Worm (Caenorhabditis elegans): ENCODE measurements around the gene M03E7.3.

M03E7.3 gene

ce11 chrV:5582860-5583259 is 32.0 kb upstream of the M03E7.3 start:
- peak; percentile 40 for TF ChIP-seq mep-1 (tag; optimal IDR thresholded peaks at IDR 0.05)
- TF ChIP-seq lin-39 (tag; optimal IDR thresholded peaks at IDR 0.05), result no peak
- peak; percentile 52 for TF ChIP-seq aha-1 (tag)
- TF ChIP-seq ceh-20 (GFP tag; IDR thresholded peaks at IDR 0.05), result peak; percentile 13; the same call in 1 of the 2 replicates
- TF ChIP-seq dve-1 (tag; optimal IDR thresholded peaks at IDR 0.05; ENCODE audit: insufficient read depth), result peak; percentile 3
- no peak for TF ChIP-seq lin-15B (tag; optimal IDR thresholded peaks at IDR 0.05)
- TF ChIP-seq snpc-1.2 (GFP tag; IDR thresholded peaks at IDR 0.05), result peak; percentile 54; the same call in 1 of the 2 replicates
- TF ChIP-seq ctbp-1 (GFP tag; IDR thresholded peaks at IDR 0.05), result 0 out of 2 replicates have a peak, but pooled peaks have one; percentile 12
- TF ChIP-seq ZK546.5 (tag; optimal IDR thresholded peaks at IDR 0.05), result no peak
- TF ChIP-seq ama-1 (optimal IDR thresholded peaks at IDR 0.05), result peak; percentile 83
- peak in 1 of 2 experiments; percentile 27 for TF ChIP-seq lsy-2 (tag; optimal IDR thresholded peaks at IDR 0.05)
- no peak for TF ChIP-seq ceh-32 (tag; optimal IDR thresholded peaks at IDR 0.05; ENCODE audit: poor library complexity)
- TF ChIP-seq egl-43 (GFP tag; IDR thresholded peaks at IDR 0.05), result 0 out of 2 replicates have a peak, but pooled peaks have one; percentile 53
- TF ChIP-seq lin-38 (GFP tag; IDR thresholded peaks at IDR 0.05), result 0 out of 2 replicates have a peak, but pooled peaks have one; percentile 31

ce11 chrV:5584293-5584776 is 30.5 kb upstream of the M03E7.3 start, which contains the start of gene pas-6:
Gene pas-6, minus strand, starts transcription at chrV:5584343.
- TF ChIP-seq egl-43 (GFP tag; IDR thresholded peaks at IDR 0.05) (no peak), php-3 (GFP tag; IDR thresholded peaks at IDR 0.05) (no peak), F26F4.8 (GFP tag; conservative IDR thresholded peaks at IDR 0.05) (no peak), set-16 (GFP tag; IDR thresholded peaks at IDR 0.05) (no peak), hif-1 (tag; optimal IDR thresholded peaks at IDR 0.05) (no peak), F44E2.7 (GFP tag; IDR thresholded peaks at IDR 0.05) (no peak), pqm-1 (tag; optimal IDR thresholded peaks at IDR 0.05) (no peak), ctbp-1 (GFP tag; IDR thresholded peaks at IDR 0.05) (no peak), ceh-32 (tag; optimal IDR thresholded peaks at IDR 0.05; ENCODE audit: poor library complexity) (no peak), ztf-7 (tag; optimal IDR thresholded peaks at IDR 0.05) (no peak), hlh-30 (tag; optimal IDR thresholded peaks at IDR 0.05; ENCODE audit: insufficient read depth) (no peak), nhr-111 (GFP tag; optimal IDR thresholded peaks at IDR 0.05) (no peak), attf-4 (tag; optimal IDR thresholded peaks at IDR 0.05) (no peak), dpl-1 (GFP tag; optimal IDR thresholded peaks at IDR 0.05) (peak; percentile 42), duxl-1 (tag; optimal IDR thresholded peaks at IDR 0.05; ENCODE audit: poor library complexity) (no peak), T20F7.1 (GFP tag; optimal IDR thresholded peaks at IDR 0.05) (peak; percentile 11), ama-1 (optimal IDR thresholded peaks at IDR 0.05) (no peak), lin-38 (GFP tag; IDR thresholded peaks at IDR 0.05) (peak; percentile 53), pha-4 (GFP tag; IDR thresholded peaks at IDR 0.05) (no peak), pha-4 (tag; optimal IDR thresholded peaks at IDR 0.05) (no peak), nhr-6 (tag; optimal IDR thresholded peaks at IDR 0.05) (peak; percentile 9), dmd-6 (GFP tag; IDR thresholded peaks at IDR 0.05) (no peak), fos-1 (tag; optimal IDR thresholded peaks at IDR 0.05) (no peak), lsy-2 (tag; optimal IDR thresholded peaks at IDR 0.05) (peak; percentile 83 to 98), zfp-2 (tag; optimal IDR thresholded peaks at IDR 0.05) (no peak), mep-1 (tag; optimal IDR thresholded peaks at IDR 0.05) (peak; percentile 4), ceh-82 (tag; optimal IDR thresholded peaks at IDR 0.05) (no peak), T26A8.4 (GFP tag; IDR thresholded peaks at IDR 0.05) (no peak), mes-2 (tag; optimal IDR thresholded peaks at IDR 0.05; ENCODE audit: poor library complexity, severe bottlenecking) (peak; percentile 45)

- TF ChIP-seq F10B5.3 (tag; optimal IDR thresholded peaks at IDR 0.05), result no peak
- TF ChIP-seq vab-7 (GFP tag; IDR thresholded peaks at IDR 0.05), result no peak
- no peak for TF ChIP-seq lin-38 (GFP tag; IDR thresholded peaks at IDR 0.05)
These were observed 30.0 kb upstream of the M03E7.3 start, which contains the start of gene CD4.11 for ce11 chrV:5584833-5585232. Gene CD4.11, plus strand, starts transcription at chrV:5585133.
